Fruit fly (Drosophila melanogaster) S2 (cell line): ENCODE results near the gene Unc-76.

ENCODE experiments used
- CG8478 ChIP-seq: fragments of >200 bp; optimal IDR thresholded peaks from 2 replicates; lab custom pipeline; 2018
- CTCF ChIP-seq, 2 experiments: fragments of >200 bp; optimal IDR thresholded peaks; 2 replicates each; lab custom pipeline; 2018

DNA sequence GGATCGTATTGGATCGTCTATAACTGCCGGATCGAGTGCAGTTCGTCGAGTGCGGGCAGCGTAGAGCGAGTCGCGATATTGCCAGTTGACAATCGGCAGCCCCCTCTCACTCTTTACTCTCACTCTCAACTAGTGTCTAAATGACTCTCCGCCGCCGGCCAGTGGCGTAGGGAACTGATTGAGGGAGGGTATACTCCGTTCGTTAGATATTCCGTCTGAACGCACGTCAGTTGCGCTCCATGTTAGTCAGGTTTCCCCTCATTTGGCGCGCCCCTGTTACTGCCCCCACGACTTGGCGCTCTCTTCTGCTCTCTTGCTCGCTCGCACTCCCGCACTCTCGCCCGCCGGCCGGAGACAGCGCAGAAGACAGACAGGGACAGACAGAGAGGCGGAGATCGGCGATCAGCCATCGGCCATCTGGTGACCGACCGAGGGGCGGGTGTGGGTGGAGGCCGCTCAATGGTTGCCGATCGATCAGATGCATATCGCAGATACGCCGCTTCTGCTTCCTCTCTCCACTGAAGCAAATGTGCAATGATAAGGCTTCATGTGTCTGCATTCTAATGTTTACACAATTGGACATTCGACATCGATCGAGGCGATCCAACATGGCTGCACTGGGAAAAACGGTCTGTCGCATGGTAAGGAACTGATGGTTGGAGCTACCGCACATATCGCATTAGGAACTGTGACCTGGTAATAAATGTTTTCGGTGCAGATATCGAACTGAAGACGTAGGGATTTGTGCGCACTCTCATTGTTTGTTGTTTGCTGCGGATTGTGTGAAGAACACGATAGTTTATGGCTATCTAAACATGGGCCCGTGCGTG is 30.1 kb upstream of the Unc-76 start, which contains the start of gene moody:
- TF ChIP-seq CTCF (optimal IDR thresholded peaks at IDR 0.05; lab: Kevin White, UChicago): no peak
- no peak for TF ChIP-seq CG8478 (lab: Kevin White, UChicago)
